Worm (Caenorhabditis elegans) whole organism, L2 larva: ENCODE results near the gene sre-1.
A peak's percentile ranks its signal among the peaks of the same experiment; 100 is the strongest.

Experiments used
- C34F6.9 ChIP-seq: fragments of 150-350 bp; optimal IDR thresholded peaks from 2 replicates; lab custom pipeline; 2014; ENCODE audit warnings: missing biosample characterization, missing genetic modification characterization
- F13H6.1 ChIP-seq: sonication (generic microtip); optimal IDR thresholded peaks from 2 replicates; lab custom pipeline; 2016; ENCODE audit warnings: missing genetic modification characterization, missing compliant biosample characterization
- R02D3.7 ChIP-seq: fragments of 150-350 bp; optimal IDR thresholded peaks from 2 replicates; lab custom pipeline; 2014; ENCODE audit warnings: missing biosample characterization, missing genetic modification characterization
- Y55F3AM.14 ChIP-seq: fragments of 200-800 bp; sonication (Bioruptor generic); optimal IDR thresholded peaks from 2 replicates; lab custom pipeline; 2018; ENCODE audit warnings: mild to moderate bottlenecking, missing genetic modification characterization, missing compliant biosample characterization
- ZK546.5 ChIP-seq: sonication (generic microtip); optimal IDR thresholded peaks from 2 replicates; lab custom pipeline; 2017; ENCODE audit warnings: missing biosample characterization, missing genetic modification characterization
- alr-1 ChIP-seq: fragments of 150-350 bp; optimal IDR thresholded peaks from 2 replicates; lab custom pipeline; 2014; ENCODE audit warnings: missing biosample characterization, missing genetic modification characterization
- ama-1 ChIP-seq: fragments of 150-350 bp; optimal IDR thresholded peaks from 2 replicates; lab custom pipeline; 2018; ENCODE audit warnings: inconsistent platforms
- blmp-1 ChIP-seq: sonication (generic microtip); optimal IDR thresholded peaks from 2 replicates; lab custom pipeline; 2017; ENCODE audit warnings: missing genetic modification characterization, mild to moderate bottlenecking, missing compliant biosample characterization, antibody characterized with exemption, moderate library complexity; ENCODE audit not compliant: insufficient read depth
- ceh-16 ChIP-seq: fragments of 150-350 bp; optimal IDR thresholded peaks from 2 replicates; lab custom pipeline; 2014; ENCODE audit warnings: missing biosample characterization, missing genetic modification characterization
- crh-2 ChIP-seq: sonication (generic microtip); optimal IDR thresholded peaks from 2 replicates; lab custom pipeline; 2017; ENCODE audit warnings: missing biosample characterization, missing genetic modification characterization
- dmd-4 ChIP-seq: sonication (generic microtip); optimal IDR thresholded peaks from 2 replicates; lab custom pipeline; 2017; ENCODE audit warnings: missing biosample characterization, missing genetic modification characterization
- elt-1 ChIP-seq: fragments of 150-350 bp; optimal IDR thresholded peaks from 2 replicates; lab custom pipeline; 2014; ENCODE audit warnings: missing biosample characterization, missing genetic modification characterization
- fos-1 ChIP-seq: fragments of 150-350 bp; optimal IDR thresholded peaks from 2 replicates; lab custom pipeline; 2014; ENCODE audit warnings: missing biosample characterization, missing genetic modification characterization
- lin-39 ChIP-seq: fragments of 150-350 bp; optimal IDR thresholded peaks from 2 replicates; lab custom pipeline; 2014; ENCODE audit warnings: missing biosample characterization, missing genetic modification reagents, missing genetic modification characterization
- lsy-2 ChIP-seq, 2 experiments: fragments of 150-350 bp in 1 of 2; sonication (generic microtip) in 1 of 2; optimal IDR thresholded peaks; 2 replicates each; lab custom pipeline; 2014 to 2017; ENCODE audit warnings: missing biosample characterization in 2 of 2, missing genetic modification characterization in 2 of 2
- mab-5 ChIP-seq: fragments of 150-350 bp; optimal IDR thresholded peaks from 2 replicates; lab custom pipeline; 2014; ENCODE audit warnings: missing biosample characterization, missing genetic modification characterization
- mdl-1 ChIP-seq, 2 experiments: fragments of 150-350 bp in 1 of 2; sonication (generic microtip) in 1 of 2; optimal IDR thresholded peaks; 2 replicates each; lab custom pipeline; 2017; ENCODE audit warnings: missing biosample characterization in 2 of 2, missing genetic modification characterization in 2 of 2
- nhr-12 ChIP-seq: fragments of 150-350 bp; optimal IDR thresholded peaks from 2 replicates; lab custom pipeline; 2014; ENCODE audit warnings: missing biosample characterization, missing genetic modification characterization
- nhr-129 ChIP-seq: fragments of 150-350 bp; optimal IDR thresholded peaks from 2 replicates; lab custom pipeline; 2014; ENCODE audit warnings: missing biosample characterization, missing genetic modification characterization
- nhr-21 ChIP-seq: fragments of 150-350 bp; optimal IDR thresholded peaks from 2 replicates; lab custom pipeline; 2014; ENCODE audit warnings: missing biosample characterization, missing genetic modification characterization
- nhr-23 ChIP-seq: fragments of 150-350 bp; optimal IDR thresholded peaks from 2 replicates; lab custom pipeline; 2014; ENCODE audit warnings: missing biosample characterization, missing genetic modification reagents, missing genetic modification characterization
- nhr-237 ChIP-seq: fragments of 150-350 bp; optimal IDR thresholded peaks from 2 replicates; lab custom pipeline; 2014; ENCODE audit warnings: missing biosample characterization, missing genetic modification characterization
- nhr-25 ChIP-seq: fragments of 150-350 bp; sonication (generic microtip); optimal IDR thresholded peaks from 3 replicates; lab custom pipeline; 2014; ENCODE audit warnings: missing biosample characterization, missing genetic modification characterization
- nhr-6 ChIP-seq: fragments of 150-350 bp; optimal IDR thresholded peaks from 2 replicates; lab custom pipeline; 2014; ENCODE audit warnings: missing biosample characterization, missing genetic modification characterization
- nhr-77 ChIP-seq: fragments of 150-350 bp; optimal IDR thresholded peaks from 2 replicates; lab custom pipeline; 2014; ENCODE audit warnings: missing biosample characterization, missing genetic modification characterization
- sem-4 ChIP-seq: fragments of 150-350 bp; optimal IDR thresholded peaks from 2 replicates; lab custom pipeline; 2014; ENCODE audit warnings: missing biosample characterization, missing genetic modification reagents, missing genetic modification characterization
- sma-9 ChIP-seq, 2 experiments: fragments of 150-350 bp in 1 of 2; sonication (generic microtip) in 1 of 2; optimal IDR thresholded peaks; 2 replicates each; lab custom pipeline; 2014 to 2016; ENCODE audit warnings: missing genetic modification characterization in 2 of 2, mild to moderate bottlenecking in 1 of 2, missing biosample characterization in 1 of 2, missing compliant biosample characterization in 1 of 2, missing genetic modification reagents in 1 of 2, moderate library complexity in 1 of 2
- unc-39 ChIP-seq: fragments of 150-350 bp; optimal IDR thresholded peaks from 2 replicates; lab custom pipeline; 2014; ENCODE audit warnings: missing biosample characterization, missing genetic modification characterization
- unc-55 ChIP-seq: fragments of 150-350 bp; sonication (generic microtip); optimal IDR thresholded peaks from 3 replicates; lab custom pipeline; 2014; ENCODE audit warnings: missing biosample characterization, missing genetic modification reagents, missing genetic modification characterization
- zag-1 ChIP-seq: fragments of 150-350 bp; optimal IDR thresholded peaks from 2 replicates; lab custom pipeline; 2014; ENCODE audit warnings: missing biosample characterization, missing genetic modification characterization
- ztf-1 ChIP-seq: fragments of 200-800 bp; sonication (Bioruptor generic); conservative IDR thresholded peaks from 2 replicates; pipeline ENCODE4 v1.3.6; 2022; ENCODE audit warnings: missing genetic modification characterization, missing compliant biosample characterization
- ztf-11 ChIP-seq: sonication (generic microtip); optimal IDR thresholded peaks from 2 replicates; lab custom pipeline; 2017; ENCODE audit warnings: missing biosample characterization, missing genetic modification characterization
- ztf-4 ChIP-seq: fragments of 150-350 bp; optimal IDR thresholded peaks from 2 replicates; lab custom pipeline; 2014; ENCODE audit warnings: missing biosample characterization, missing genetic modification characterization

sre-1 gene

ce11 chrII:7719039-7719438 is 9.5 kb downstream of the sre-1 start:
- TF ChIP-seq nhr-12 (tag; lab: Kevin White, UChicago) (no peak), ztf-4 (tag; lab: Kevin White, UChicago) (no peak), nhr-21 (tag; lab: Kevin White, UChicago) (no peak), nhr-237 (tag; lab: Kevin White, UChicago) (no peak), fos-1 (tag; lab: Kevin White, UChicago) (no peak), ZK546.5 (tag; lab: Kevin White, UChicago) (no peak), dmd-4 (tag; lab: Kevin White, UChicago) (no peak), C34F6.9 (tag; lab: Kevin White, UChicago) (no peak), ceh-16 (no peak), alr-1 (tag; lab: Kevin White, UChicago) (no peak), sem-4 (tag; lab: Kevin White, UChicago) (no peak), unc-39 (tag; lab: Kevin White, UChicago) (no peak)

ce11 chrII:7720479-7720878 is 11.0 kb downstream of the sre-1 start:
- TF ChIP-seq ceh-16 (no peak), sma-9 (GFP tag; optimal IDR thresholded peaks at IDR 0.05; lab: Kevin White, UChicago) (no peak), sma-9 (tag; optimal IDR thresholded peaks at IDR 0.05; lab: Kevin White, UChicago) (no peak), nhr-12 (tag; lab: Kevin White, UChicago) (no peak), nhr-25 (tag; lab: Kevin White, UChicago) (no peak), elt-1 (no peak), nhr-129 (tag; lab: Kevin White, UChicago) (peak; percentile 29)

DNA sequence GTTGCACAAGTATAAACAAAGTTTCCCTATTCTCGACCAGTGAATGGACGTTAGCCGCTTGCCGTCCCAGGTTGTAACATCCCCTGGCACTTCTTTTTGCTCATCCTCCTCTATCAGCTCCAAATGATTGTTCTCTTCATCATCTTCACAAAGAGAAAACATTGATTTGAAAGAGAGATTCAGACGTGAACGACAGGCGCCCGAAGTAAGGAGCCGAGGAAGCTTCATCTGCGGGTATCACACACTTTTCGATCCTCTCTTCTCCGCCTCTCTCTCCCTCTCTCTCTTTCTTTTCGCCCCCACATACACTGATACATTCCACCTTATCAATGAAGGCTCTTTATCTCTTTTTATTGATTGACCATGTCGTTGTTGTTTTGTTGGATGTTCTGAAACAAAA is 13.3 kb downstream of the sre-1 start:
- TF ChIP-seq nhr-25 (tag; lab: Kevin White, UChicago) (no peak), crh-2 (no peak), F13H6.1 (tag; lab: Kevin White, UChicago) (peak; percentile 77), sma-9 (GFP tag; optimal IDR thresholded peaks at IDR 0.05; lab: Kevin White, UChicago) (peak; percentile 0), sma-9 (tag; optimal IDR thresholded peaks at IDR 0.05; lab: Kevin White, UChicago) (no peak), nhr-129 (tag; lab: Kevin White, UChicago) (peak; percentile 62), alr-1 (tag; lab: Kevin White, UChicago) (no peak), mab-5 (no peak), R02D3.7 (tag; lab: Kevin White, UChicago) (no peak), C34F6.9 (tag; lab: Kevin White, UChicago) (peak; percentile 10)

ce11 chrII:7724603-7725002 is 15.1 kb downstream of the sre-1 start, which contains the start of gene cpna-2:
TSS of gene cpna-2 (plus strand) at chrII:7724903.
- no peak for TF ChIP-seq R02D3.7 (tag; lab: Kevin White, UChicago)
- no peak for TF ChIP-seq Y55F3AM.14
- no peak for TF ChIP-seq lin-39 (tag; lab: Kevin White, UChicago)
- TF ChIP-seq unc-55 (GFP tag; lab: Kevin White, UChicago): no peak
- TF ChIP-seq sem-4 (tag; lab: Kevin White, UChicago): no peak
- no peak for TF ChIP-seq ztf-1
- TF ChIP-seq nhr-6 (tag; lab: Kevin White, UChicago): no peak
- TF ChIP-seq blmp-1: no peak
- TF ChIP-seq ama-1: no peak
- TF ChIP-seq mab-5: no peak
- TF ChIP-seq ztf-11 (tag; lab: Kevin White, UChicago): no peak
- TF ChIP-seq nhr-25 (tag; lab: Kevin White, UChicago): no peak
- no peak for TF ChIP-seq mdl-1 (tag; optimal IDR thresholded peaks at IDR 0.05; lab: Kevin White, UChicago)
- no peak for TF ChIP-seq nhr-77 (tag; lab: Kevin White, UChicago)
- TF ChIP-seq lsy-2 (tag; optimal IDR thresholded peaks at IDR 0.05; lab: Kevin White, UChicago): no peak
- no peak for TF ChIP-seq zag-1
- no peak for TF ChIP-seq nhr-237 (tag; lab: Kevin White, UChicago)
- TF ChIP-seq nhr-12 (tag; lab: Kevin White, UChicago): no peak

- no peak for TF ChIP-seq nhr-23 (tag; lab: Kevin White, UChicago)
- TF ChIP-seq, all 48 proteins: peak for 0
Measured at ce11 chrII:7736725-7737124, 27.2 kb downstream of the sre-1 start.
